Fruit fly (Drosophila melanogaster) whole organism, wandering third instar larva: ENCODE data around the gene CG10345.

ENCODE experiments used
- CG32264 ChIP-seq: fragments of 200-800 bp; sonication (Bioruptor generic); optimal IDR thresholded peaks from 2 replicates; lab custom pipeline; 2016; ENCODE audit warnings: missing biosample characterization, missing genetic modification characterization
- CG9705 ChIP-seq: fragments of 200-800 bp; sonication (Bioruptor generic); optimal IDR thresholded peaks from 2 replicates; lab custom pipeline; 2018; ENCODE audit warnings: missing biosample characterization, mild to moderate bottlenecking, missing genetic modification characterization
- Dfd ChIP-seq: fragments of >200 bp; optimal IDR thresholded peaks from 2 replicates; lab custom pipeline; 2017; ENCODE audit warnings: missing biosample characterization, missing genetic modification characterization
- HLH106 ChIP-seq: fragments of 200-800 bp; optimal IDR thresholded peaks from 3 replicates; lab custom pipeline; 2019; ENCODE audit warnings: missing biosample characterization, mild to moderate bottlenecking, missing genetic modification characterization, moderate library complexity
- Hnf4 ChIP-seq: fragments of 200-800 bp; sonication (Bioruptor generic); optimal IDR thresholded peaks from 2 replicates; lab custom pipeline; 2016; ENCODE audit warnings: missing biosample characterization, mild to moderate bottlenecking, missing genetic modification characterization
- Myc ChIP-seq: fragments of >200 bp; optimal IDR thresholded peaks from 2 replicates; lab custom pipeline; 2017
- OdsH ChIP-seq: fragments of 200-800 bp; sonication (Bioruptor generic); optimal IDR thresholded peaks from 2 replicates; lab custom pipeline; 2016; ENCODE audit warnings: missing biosample characterization, mild to moderate bottlenecking, missing genetic modification characterization
- br ChIP-seq: fragments of 200-800 bp; sonication (Bioruptor generic); optimal IDR thresholded peaks from 2 replicates; lab custom pipeline; 2016; ENCODE audit warnings: missing biosample characterization, missing genetic modification characterization
- dmrt93B ChIP-seq: fragments of 200-800 bp; sonication (Bioruptor generic); optimal IDR thresholded peaks from 2 replicates; lab custom pipeline; 2018; ENCODE audit warnings: missing biosample characterization, mild to moderate bottlenecking, missing genetic modification characterization
- lola ChIP-seq: fragments of >200 bp; optimal IDR thresholded peaks from 2 replicates; lab custom pipeline; 2017; ENCODE audit warnings: missing biosample characterization, missing genetic modification characterization
- rgr ChIP-seq: fragments of 200-800 bp; sonication (Bioruptor generic); optimal IDR thresholded peaks from 3 replicates; lab custom pipeline; 2016; ENCODE audit warnings: missing biosample characterization, mild to moderate bottlenecking, missing genetic modification characterization
- sv ChIP-seq: fragments of 200-800 bp; sonication (Bioruptor generic); optimal IDR thresholded peaks from 3 replicates; lab custom pipeline; 2016; ENCODE audit warnings: missing biosample characterization, missing genetic modification characterization
- tai ChIP-seq: sonication (Bioruptor generic); optimal IDR thresholded peaks from 2 replicates; lab custom pipeline; 2016; ENCODE audit warnings: missing biosample characterization, missing genetic modification characterization
- usp ChIP-seq: fragments of >200 bp; optimal IDR thresholded peaks from 2 replicates; lab custom pipeline; 2017; ENCODE audit warnings: missing biosample characterization, missing genetic modification characterization

DNA sequence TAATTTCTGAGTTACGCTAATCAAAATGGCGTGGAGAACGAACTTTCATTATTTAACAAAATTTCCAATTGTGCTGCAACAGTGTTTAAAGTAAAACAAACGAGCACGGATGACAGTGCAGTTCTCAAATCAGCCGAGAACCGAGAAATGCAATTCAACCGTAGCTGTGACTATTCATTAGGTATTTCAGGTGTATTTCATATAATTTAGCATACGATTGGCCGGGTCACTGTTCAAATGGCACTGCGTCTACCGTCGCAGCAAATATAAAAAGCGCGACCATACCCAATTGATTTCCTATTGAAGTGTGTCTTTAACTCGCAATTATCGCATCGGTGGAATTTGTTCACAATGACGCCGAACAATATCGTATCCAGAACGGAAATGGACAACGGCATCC lies 15.8 kb upstream of the CG10345 start, which contains the start of gene CG14893:
- no peak for TF ChIP-seq Dfd
- no peak for TF ChIP-seq tai
- TF ChIP-seq dmrt93B (GFP tag; lab: Kevin White, UChicago): no peak
- TF ChIP-seq usp (GFP tag; lab: Kevin White, UChicago): no peak
- no peak for TF ChIP-seq HLH106
- no peak for TF ChIP-seq CG32264
- no peak for TF ChIP-seq rgr (GFP tag; lab: Kevin White, UChicago)
- TF ChIP-seq br (GFP tag; lab: Kevin White, UChicago): no peak
- no peak for TF ChIP-seq lola (GFP tag; lab: Kevin White, UChicago)
- no peak for TF ChIP-seq OdsH
- TF ChIP-seq sv (GFP tag; lab: Kevin White, UChicago): no peak
- no peak for TF ChIP-seq CG9705 (GFP tag; lab: Kevin White, UChicago)
- no peak for TF ChIP-seq Hnf4
- TF ChIP-seq Myc (lab: Kevin White, UChicago): no peak
